Worm (Caenorhabditis elegans) whole organism, young adult: ENCODE results near the gene xpc-1.

Source experiments
- F10E7.11 ChIP-seq: sonication (generic microtip); optimal IDR thresholded peaks from 2 replicates; lab custom pipeline; 2017; ENCODE audit warnings: mild to moderate bottlenecking, missing genetic modification characterization, moderate library complexity, missing compliant biosample characterization
- ama-1 ChIP-seq, 3 experiments: fragments of 150-350 bp in 1 of 3; sonication (generic microtip) in 2 of 3; optimal IDR thresholded peaks; 2 replicates each; lab custom pipeline; 2014 to 2018; ENCODE audit warnings: missing biosample characterization in 2 of 3, missing genetic modification characterization in 2 of 3, missing genetic modification reagents in 2 of 3
- athp-1 ChIP-seq: sonication (generic microtip); optimal IDR thresholded peaks from 2 replicates; lab custom pipeline; 2017; ENCODE audit warnings: mild to moderate bottlenecking, missing genetic modification characterization, missing compliant biosample characterization
- ceh-100 ChIP-seq: fragments of 200-800 bp; sonication (Bioruptor generic); IDR thresholded peaks from 2 replicates; pipeline ENCODE4 v1.3.6; 2022; ENCODE audit warnings: missing genetic modification reagents, missing genetic modification characterization, missing compliant biosample characterization
- egl-18 ChIP-seq: fragments of 200-800 bp; sonication (Bioruptor generic); IDR thresholded peaks from 2 replicates; pipeline ENCODE4 v1.3.6; 2022; ENCODE audit warnings: missing genetic modification reagents, missing genetic modification characterization, missing compliant biosample characterization
- lin-54 ChIP-seq: fragments of 200-800 bp; sonication (Bioruptor generic); optimal IDR thresholded peaks from 2 replicates; lab custom pipeline; 2018; ENCODE audit warnings: mild to moderate bottlenecking, missing genetic modification characterization, missing compliant biosample characterization
- madf-3 ChIP-seq: fragments of 200-800 bp; sonication (Bioruptor generic); IDR thresholded peaks from 2 replicates; pipeline ENCODE4 v1.3.6; 2022; ENCODE audit warnings: missing genetic modification reagents, missing genetic modification characterization, missing compliant biosample characterization
- mcd-1 ChIP-seq: fragments of 200-800 bp; sonication (Bioruptor generic); IDR thresholded peaks from 2 replicates; pipeline ENCODE4 v1.3.6; 2022; ENCODE audit warnings: missing genetic modification reagents, missing genetic modification characterization, missing compliant biosample characterization
- nfya-1 ChIP-seq: sonication (generic microtip); optimal IDR thresholded peaks from 2 replicates; lab custom pipeline; 2017; ENCODE audit warnings: antibody characterized with exemption, missing compliant biosample characterization, missing genetic modification characterization, borderline replicate concordance; ENCODE audit not compliant: insufficient read depth
- nhr-80 ChIP-seq: sonication (generic microtip); optimal IDR thresholded peaks from 2 replicates; lab custom pipeline; 2016; ENCODE audit warnings: missing genetic modification characterization, missing compliant biosample characterization
- ztf-18 ChIP-seq: sonication (generic microtip); optimal IDR thresholded peaks from 2 replicates; lab custom pipeline; 2016; ENCODE audit warnings: missing genotype, mild to moderate bottlenecking, missing genetic modification characterization, missing compliant biosample characterization
- ztf-25 ChIP-seq: fragments of 200-800 bp; sonication (Bioruptor generic); IDR thresholded peaks from 2 replicates; pipeline ENCODE4 v1.3.6; 2022; ENCODE audit warnings: missing genetic modification reagents, missing genetic modification characterization, missing compliant biosample characterization

ce11 chrIV:1965135-1965534, 27.8 kb upstream of the xpc-1 start, which contains the start of gene Y48A5A.1:
- TF ChIP-seq athp-1 (tag; lab: Kevin White, UChicago) (no peak), ztf-18 (no peak), ceh-100 (GFP tag; lab: Robert Waterston, UW) (no peak), ama-1 (optimal IDR thresholded peaks at IDR 0.05; lab: Kevin White, UChicago) (no peak), ama-1 (GFP tag; optimal IDR thresholded peaks at IDR 0.05; lab: Kevin White, UChicago) (no peak), F10E7.11 (tag; lab: Kevin White, UChicago) (no peak), ztf-25 (GFP tag; lab: Robert Waterston, UW) (no peak), mcd-1 (no peak), nhr-80 (tag; lab: Kevin White, UChicago) (no peak), lin-54 (GFP tag; lab: Kevin White, UChicago) (no peak), madf-3 (GFP tag; lab: Robert Waterston, UW) (no peak), nfya-1 (tag; lab: Kevin White, UChicago) (no peak), egl-18 (GFP tag; lab: Robert Waterston, UW) (no peak)
